Fruit fly (Drosophila melanogaster) whole organism, adult: ENCODE measurements around the gene CG31465.

Source experiments
- CG11617 ChIP-seq: fragments of 200-800 bp; sonication (Bioruptor generic); optimal IDR thresholded peaks from 2 replicates; lab custom pipeline; 2017; ENCODE audit warnings: mild to moderate bottlenecking, missing biosample characterization, missing genetic modification reagents, missing genetic modification characterization
- CG12768 ChIP-seq: fragments of 200-800 bp; sonication (Bioruptor generic); optimal IDR thresholded peaks from 2 replicates; lab custom pipeline; 2017; ENCODE audit warnings: missing biosample characterization, missing genetic modification characterization, mild to moderate bottlenecking, moderate library complexity, missing genetic modification reagents
- CG14711 ChIP-seq: fragments of 200-800 bp; sonication (Bioruptor generic); optimal IDR thresholded peaks from 2 replicates; lab custom pipeline; 2018; ENCODE audit warnings: missing biosample characterization, mild to moderate bottlenecking, missing genetic modification characterization, moderate library complexity
- CG33017 ChIP-seq: fragments of 200-800 bp; sonication (Bioruptor generic); optimal IDR thresholded peaks from 2 replicates; lab custom pipeline; 2018; ENCODE audit warnings: missing biosample characterization, mild to moderate bottlenecking, missing genetic modification characterization, moderate library complexity
- CG5204 ChIP-seq: fragments of 200-800 bp; sonication (Bioruptor generic); optimal IDR thresholded peaks from 2 replicates; lab custom pipeline; 2016; ENCODE audit warnings: missing biosample characterization, missing genetic modification characterization
- CG7045 ChIP-seq: fragments of 200-800 bp; sonication (Bioruptor generic); optimal IDR thresholded peaks from 2 replicates; lab custom pipeline; 2017; ENCODE audit warnings: missing biosample characterization, mild to moderate bottlenecking, missing genetic modification characterization
- Clk ChIP-seq: fragments of 200-800 bp; sonication (Bioruptor generic); optimal IDR thresholded peaks from 2 replicates; lab custom pipeline; 2017; ENCODE audit warnings: missing biosample characterization, missing genetic modification characterization
- Crg-1 ChIP-seq: fragments of 200-800 bp; sonication (Bioruptor generic); optimal IDR thresholded peaks from 2 replicates; lab custom pipeline; 2016; ENCODE audit warnings: missing biosample characterization, missing genetic modification characterization
- Hr96 ChIP-seq: fragments of 200-800 bp; sonication (Bioruptor generic); optimal IDR thresholded peaks from 2 replicates; lab custom pipeline; 2016; ENCODE audit warnings: missing biosample characterization, missing genetic modification characterization
- Mnt ChIP-seq: fragments of 200-800 bp; sonication (Bioruptor generic); optimal IDR thresholded peaks from 2 replicates; lab custom pipeline; 2016; ENCODE audit warnings: missing biosample characterization, mild to moderate bottlenecking, missing genetic modification characterization
- bab1 ChIP-seq: fragments of 200-800 bp; sonication (Bioruptor generic); optimal IDR thresholded peaks from 3 replicates; lab custom pipeline; 2019; ENCODE audit warnings: missing biosample characterization, mild to moderate bottlenecking, missing genetic modification characterization, moderate library complexity
- kay ChIP-seq: fragments of 200-800 bp; sonication (Bioruptor generic); peaks from one replicate; lab custom pipeline; 2016; ENCODE audit warnings: missing biosample characterization, missing genetic modification characterization, borderline replicate concordance
- pad ChIP-seq: fragments of 200-800 bp; sonication (Bioruptor generic); optimal IDR thresholded peaks from 3 replicates; lab custom pipeline; 2017; ENCODE audit warnings: missing biosample characterization, missing genetic modification characterization, mild to moderate bottlenecking, moderate library complexity, missing genetic modification reagents
- toe ChIP-seq: fragments of 200-800 bp; sonication (Bioruptor generic); optimal IDR thresholded peaks from 2 replicates; lab custom pipeline; 2016; ENCODE audit warnings: missing biosample characterization, missing genetic modification characterization

DNA sequence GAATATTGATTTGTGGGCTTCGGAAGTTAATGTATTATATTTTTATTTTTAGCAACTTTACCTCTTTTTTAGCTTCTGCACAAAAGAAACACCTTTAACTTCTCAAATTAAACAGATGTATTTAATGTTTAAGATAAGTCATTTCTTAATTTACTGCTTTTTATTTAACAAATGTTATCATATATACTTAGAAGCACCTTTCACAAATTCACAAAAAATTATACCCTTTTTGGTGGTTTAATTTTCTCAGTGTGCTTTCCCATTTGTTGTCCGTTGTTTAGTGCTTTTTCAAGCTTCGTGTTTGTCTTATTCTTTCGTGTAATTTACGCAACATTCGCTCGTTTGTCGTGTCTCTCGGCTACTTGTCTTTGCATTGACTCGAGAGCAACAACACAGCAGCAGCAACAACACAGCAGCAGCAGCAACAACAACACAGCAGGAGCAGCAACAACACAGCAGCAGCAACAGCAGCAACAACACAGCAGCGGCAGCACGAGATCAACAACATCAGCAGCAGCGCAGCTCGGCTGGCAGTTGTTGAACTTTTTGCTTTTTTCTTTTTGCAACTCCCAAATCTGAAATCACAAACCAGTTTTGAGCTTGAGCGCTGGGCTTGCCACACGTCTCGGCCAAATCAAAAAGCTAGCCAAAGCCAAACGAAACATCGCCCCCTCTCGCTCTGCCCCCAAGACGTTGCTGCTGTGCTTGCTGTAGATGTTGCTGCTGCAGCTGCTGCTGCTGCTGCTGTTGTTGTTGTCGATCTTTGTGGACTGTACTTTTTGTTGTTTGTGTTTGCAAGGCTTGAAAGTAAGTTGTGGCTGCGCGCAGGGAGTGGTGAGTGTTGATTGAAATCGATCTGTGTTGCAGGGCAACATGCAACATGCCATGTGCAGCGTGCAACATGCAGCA, 43.3 kb upstream of the CG31465 start:
- TF ChIP-seq toe (GFP tag; lab: Kevin White, UChicago), result no peak
- TF ChIP-seq CG11617 (GFP tag; lab: Kevin White, UChicago), result no peak
- TF ChIP-seq kay, result no peak
- TF ChIP-seq CG14711, result no peak
- no peak for TF ChIP-seq Mnt (GFP tag; lab: Kevin White, UChicago)
- no peak for TF ChIP-seq CG7045 (GFP tag; lab: Kevin White, UChicago)
- no peak for TF ChIP-seq pad (GFP tag; lab: Kevin White, UChicago)
- TF ChIP-seq bab1 (GFP tag; lab: Kevin White, UChicago), result no peak
- TF ChIP-seq CG5204 (GFP tag; lab: Kevin White, UChicago), result no peak
- no peak for TF ChIP-seq CG33017 (tag; lab: Kevin White, UChicago)
- TF ChIP-seq Clk (GFP tag; lab: Kevin White, UChicago), result no peak
- no peak for TF ChIP-seq Crg-1
- TF ChIP-seq CG12768 (GFP tag; lab: Kevin White, UChicago), result no peak
- no peak for TF ChIP-seq Hr96 (GFP tag; lab: Kevin White, UChicago)
